Fruit fly (Drosophila melanogaster) whole organism, embryonic: ENCODE measurements around the gene heph.
A peak's percentile ranks its signal among the peaks of the same experiment; 100 is the strongest.

Experiments used
- Abd-B ChIP-seq: fragments of 200-800 bp; sonication (Bioruptor generic); optimal IDR thresholded peaks from 2 replicates; lab custom pipeline; 2018; ENCODE audit warnings: missing biosample characterization, mild to moderate bottlenecking, missing genetic modification characterization, moderate library complexity
- Aef1 ChIP-seq: fragments of 200-800 bp; sonication (Bioruptor generic); IDR thresholded peaks from 3 replicates; pipeline ENCODE4 v1.3.6; 2022; ENCODE audit warnings: missing biosample characterization, missing genetic modification characterization
- Asciz ChIP-seq: fragments of 200-800 bp; sonication (Bioruptor generic); optimal IDR thresholded peaks from 2 replicates; lab custom pipeline; 2017; ENCODE audit warnings: missing biosample characterization, mild to moderate bottlenecking, missing genetic modification characterization, missing genetic modification reagents
- Atf6 ChIP-seq: fragments of 200-800 bp; sonication (Bioruptor generic); IDR thresholded peaks from 2 replicates; pipeline ENCODE4 v1.3.6; 2022; ENCODE audit warnings: missing biosample characterization, missing genetic modification characterization
- BEAF-32 ChIP-seq: fragments of 200-800 bp; sonication (Bioruptor generic); optimal IDR thresholded peaks from 3 replicates; lab custom pipeline; 2017; ENCODE audit warnings: missing biosample characterization, missing genetic modification characterization, mild to moderate bottlenecking, moderate library complexity, missing genetic modification reagents
- CG10431 ChIP-seq: fragments of 200-800 bp; sonication (Bioruptor generic); optimal IDR thresholded peaks from 3 replicates; lab custom pipeline; 2018; ENCODE audit warnings: missing biosample characterization, mild to moderate bottlenecking, missing genetic modification characterization
- CG10565 ChIP-seq: fragments of 200-800 bp; sonication (Bioruptor generic); optimal IDR thresholded peaks from 3 replicates; lab custom pipeline; 2016; ENCODE audit warnings: missing biosample characterization, mild to moderate bottlenecking, missing genetic modification characterization
- CG11247 ChIP-seq: fragments of 200-800 bp; sonication (Bioruptor generic); IDR thresholded peaks from 2 replicates; pipeline ENCODE4 v1.3.6; 2022; ENCODE audit warnings: missing biosample characterization, missing genetic modification characterization
- CG11723 ChIP-seq: fragments of 200-800 bp; sonication (Bioruptor generic); optimal IDR thresholded peaks from 2 replicates; lab custom pipeline; 2017; ENCODE audit warnings: missing biosample characterization, mild to moderate bottlenecking, missing genetic modification characterization
- CG12104 ChIP-seq: fragments of 200-800 bp; sonication (Bioruptor generic); optimal IDR thresholded peaks from 3 replicates; lab custom pipeline; 2016; ENCODE audit warnings: missing biosample characterization, missing genetic modification characterization
- CG12219 ChIP-seq: fragments of 200-800 bp; sonication (Bioruptor generic); optimal IDR thresholded peaks from 3 replicates; lab custom pipeline; 2018; ENCODE audit warnings: missing biosample characterization, mild to moderate bottlenecking, missing genetic modification characterization
- CG13287 ChIP-seq: fragments of 200-800 bp; sonication (Bioruptor generic); IDR thresholded peaks from 2 replicates; pipeline ENCODE4 v1.3.6; 2022; ENCODE audit warnings: missing biosample characterization, missing genetic modification characterization; ENCODE audit not compliant: partially characterized antibody
- CG14014 ChIP-seq: fragments of 200-800 bp; sonication (Bioruptor generic); IDR thresholded peaks from 2 replicates; pipeline ENCODE4 v1.3.6; 2022; ENCODE audit warnings: missing biosample characterization, missing genetic modification characterization
- CG14667 ChIP-seq: fragments of 200-800 bp; sonication (Bioruptor generic); IDR thresholded peaks from 2 replicates; pipeline ENCODE4 v1.3.6; 2022; ENCODE audit warnings: missing biosample characterization, missing genetic modification characterization
- CG15479 ChIP-seq: fragments of 200-800 bp; sonication (Bioruptor generic); optimal IDR thresholded peaks from 3 replicates; lab custom pipeline; 2019; ENCODE audit warnings: missing biosample characterization, mild to moderate bottlenecking, missing genetic modification characterization, moderate library complexity
- CG17359 ChIP-seq: fragments of 200-800 bp; sonication (Bioruptor generic); optimal IDR thresholded peaks from 3 replicates; lab custom pipeline; 2018; ENCODE audit warnings: missing biosample characterization, mild to moderate bottlenecking, missing genetic modification characterization, moderate library complexity
- CG17612 ChIP-seq: fragments of 200-800 bp; sonication (Bioruptor generic); IDR thresholded peaks from 2 replicates; pipeline ENCODE4 v1.3.6; 2022; ENCODE audit warnings: missing biosample characterization, missing genetic modification characterization
- CG33213 ChIP-seq: fragments of 200-800 bp; sonication (Bioruptor generic); optimal IDR thresholded peaks from 3 replicates; lab custom pipeline; 2016; ENCODE audit warnings: missing biosample characterization, missing genetic modification characterization
- CG34376 ChIP-seq: fragments of 200-800 bp; sonication (Bioruptor generic); optimal IDR thresholded peaks from 2 replicates; lab custom pipeline; 2018; ENCODE audit warnings: missing biosample characterization, mild to moderate bottlenecking, missing genetic modification characterization
- CG3838 ChIP-seq: fragments of 200-800 bp; sonication (Bioruptor generic); optimal IDR thresholded peaks from 3 replicates; lab custom pipeline; 2016; ENCODE audit warnings: missing biosample characterization, missing genetic modification characterization
- CG5180 ChIP-seq: fragments of 200-800 bp; sonication (Bioruptor generic); optimal IDR thresholded peaks from 3 replicates; lab custom pipeline; 2017; ENCODE audit warnings: missing biosample characterization, missing genetic modification characterization, mild to moderate bottlenecking, moderate library complexity, missing genetic modification reagents
- CG8359 ChIP-seq: fragments of 200-800 bp; sonication (Bioruptor generic); optimal IDR thresholded peaks from 2 replicates; lab custom pipeline; 2017; ENCODE audit warnings: missing biosample characterization, mild to moderate bottlenecking, missing genetic modification characterization, borderline replicate concordance
- CG8388 ChIP-seq: fragments of 200-800 bp; sonication (Bioruptor generic); optimal IDR thresholded peaks from 2 replicates; lab custom pipeline; 2019; ENCODE audit warnings: missing biosample characterization, mild to moderate bottlenecking, missing genetic modification characterization, moderate library complexity
- CG8765 ChIP-seq: fragments of 200-800 bp; sonication (Bioruptor generic); IDR thresholded peaks from 2 replicates; pipeline ENCODE4 v1.3.6; 2022; ENCODE audit warnings: missing biosample characterization, missing genetic modification characterization
- CG9876 ChIP-seq: fragments of 200-800 bp; sonication (Bioruptor generic); optimal IDR thresholded peaks from 2 replicates; lab custom pipeline; 2016; ENCODE audit warnings: missing biosample characterization, missing genetic modification characterization
- Dfd ChIP-seq, 2 experiments: fragments of >200 bp; optimal IDR thresholded peaks; 2 replicates each; lab custom pipeline; 2017; ENCODE audit warnings: missing biosample characterization in 2 of 2, missing genetic modification characterization in 2 of 2
- Dll ChIP-seq: fragments of 200-800 bp; sonication (Bioruptor generic); IDR thresholded peaks from 4 replicates; pipeline ENCODE4 v1.3.6; 2022; ENCODE audit warnings: missing biosample characterization, missing genetic modification characterization; ENCODE audit not compliant: partially characterized antibody
- Elba2 ChIP-seq: fragments of 200-800 bp; sonication (Bioruptor generic); optimal IDR thresholded peaks from 3 replicates; lab custom pipeline; 2016; ENCODE audit warnings: missing biosample characterization, missing genetic modification characterization
- H2.0 ChIP-seq: fragments of 200-800 bp; sonication (Bioruptor generic); IDR thresholded peaks from 2 replicates; pipeline ENCODE4 v1.3.6; 2022; ENCODE audit warnings: missing biosample characterization, missing genetic modification characterization
- HLH4C ChIP-seq: fragments of 200-800 bp; sonication (Bioruptor generic); IDR thresholded peaks from 3 replicates; pipeline ENCODE4 v1.3.6; 2022; ENCODE audit warnings: missing biosample characterization, missing genetic modification characterization; ENCODE audit not compliant: partially characterized antibody
- Hmx ChIP-seq: fragments of 200-800 bp; sonication (Bioruptor generic); optimal IDR thresholded peaks from 2 replicates; lab custom pipeline; 2016; ENCODE audit warnings: missing biosample characterization, missing genetic modification characterization
- Hr39 ChIP-seq: fragments of >200 bp; optimal IDR thresholded peaks from 2 replicates; lab custom pipeline; 2017
- Lim3 ChIP-seq: fragments of 200-800 bp; sonication (Bioruptor generic); IDR thresholded peaks from 2 replicates; pipeline ENCODE4 v1.3.6; 2022; ENCODE audit warnings: missing biosample characterization, missing genetic modification characterization
- Lpt ChIP-seq: fragments of >200 bp; optimal IDR thresholded peaks from 2 replicates; lab custom pipeline; 2018; ENCODE audit warnings: missing biosample characterization, missing genetic modification characterization
- Neu2 ChIP-seq: fragments of 200-800 bp; sonication (Bioruptor generic); optimal IDR thresholded peaks from 3 replicates; lab custom pipeline; 2016; ENCODE audit warnings: missing biosample characterization, missing genetic modification characterization, borderline replicate concordance
- PHDP ChIP-seq: fragments of 200-800 bp; sonication (Bioruptor generic); optimal IDR thresholded peaks from 3 replicates; lab custom pipeline; 2018; ENCODE audit warnings: missing biosample characterization, mild to moderate bottlenecking, missing genetic modification characterization, moderate library complexity
- ara ChIP-seq: fragments of 200-800 bp; sonication (Bioruptor generic); IDR thresholded peaks from 2 replicates; pipeline ENCODE4 v1.3.6; 2022; ENCODE audit warnings: missing biosample characterization, missing genetic modification characterization
- cg ChIP-seq: fragments of 200-800 bp; sonication (Bioruptor generic); optimal IDR thresholded peaks from 3 replicates; lab custom pipeline; 2019; ENCODE audit warnings: missing biosample characterization, mild to moderate bottlenecking, missing genetic modification characterization, moderate library complexity
- chinmo ChIP-seq: fragments of 200-800 bp; sonication (Bioruptor generic); IDR thresholded peaks from 4 replicates; pipeline ENCODE4 v1.3.6; 2022; ENCODE audit warnings: missing biosample characterization, missing genetic modification characterization; ENCODE audit not compliant: partially characterized antibody
- fru ChIP-seq: fragments of >200 bp; optimal IDR thresholded peaks from 2 replicates; lab custom pipeline; 2017
- gcm ChIP-seq: fragments of 200-800 bp; sonication (Bioruptor generic); optimal IDR thresholded peaks from 2 replicates; lab custom pipeline; 2019; ENCODE audit warnings: missing biosample characterization, mild to moderate bottlenecking, missing genetic modification characterization, moderate library complexity
- insv ChIP-seq, 2 experiments: fragments of 200-800 bp; sonication (Bioruptor generic); optimal IDR thresholded peaks; 3 replicates each; lab custom pipeline; 2016 to 2018; ENCODE audit warnings: missing biosample characterization in 2 of 2, missing genetic modification characterization in 2 of 2
- lbe ChIP-seq: fragments of 200-800 bp; sonication (Bioruptor generic); optimal IDR thresholded peaks from 2 replicates; lab custom pipeline; 2016; ENCODE audit warnings: missing biosample characterization, mild to moderate bottlenecking, missing genetic modification characterization
- nau ChIP-seq: fragments of 200-800 bp; sonication (Bioruptor generic); optimal IDR thresholded peaks from 3 replicates; lab custom pipeline; 2017; ENCODE audit warnings: missing biosample characterization, mild to moderate bottlenecking, missing genetic modification characterization, missing genetic modification reagents
- pfk ChIP-seq: fragments of 200-800 bp; sonication (Bioruptor generic); optimal IDR thresholded peaks from 2 replicates; lab custom pipeline; 2018; ENCODE audit warnings: missing biosample characterization, mild to moderate bottlenecking, missing genetic modification characterization, moderate library complexity
- pho ChIP-seq: fragments of 200-800 bp; sonication (Bioruptor generic); optimal IDR thresholded peaks from 2 replicates; lab custom pipeline; 2016; ENCODE audit warnings: missing biosample characterization, missing genetic modification characterization
- sna ChIP-seq: fragments of 200-800 bp; sonication (Bioruptor generic); IDR thresholded peaks from 2 replicates; pipeline ENCODE4 v1.3.6; 2022; ENCODE audit warnings: missing biosample characterization, missing genetic modification characterization; ENCODE audit not compliant: partially characterized antibody
- sug ChIP-seq: fragments of 200-800 bp; optimal IDR thresholded peaks from 2 replicates; lab custom pipeline; 2019; ENCODE audit warnings: missing biosample characterization, mild to moderate bottlenecking, missing genetic modification characterization, moderate library complexity
- tna ChIP-seq: fragments of 200-800 bp; sonication (Bioruptor generic); IDR thresholded peaks from 2 replicates; pipeline ENCODE4 v1.3.6; 2022; ENCODE audit warnings: missing biosample characterization, missing genetic modification characterization; ENCODE audit not compliant: partially characterized antibody
- trem ChIP-seq: fragments of 200-800 bp; optimal IDR thresholded peaks from 3 replicates; lab custom pipeline; 2019; ENCODE audit warnings: missing biosample characterization, mild to moderate bottlenecking, missing genetic modification characterization, moderate library complexity
- zfh1 ChIP-seq: fragments of 200-800 bp; sonication (Bioruptor generic); IDR thresholded peaks from 3 replicates; pipeline ENCODE4 v1.3.6; 2022; ENCODE audit warnings: missing biosample characterization, missing genetic modification characterization

The heph gene

dm6 chr3R:31941580-31941979 lies 73.7 kb downstream of the heph start (continued):
- TF ChIP-seq Dfd (GFP tag; optimal IDR thresholded peaks at IDR 0.05; lab: Kevin White, UChicago) (no peak), HLH4C (GFP tag; lab: Robert Waterston, UW) (no peak), CG13287 (GFP tag; lab: Robert Waterston, UW) (no peak), ara (GFP tag; lab: Robert Waterston, UW) (peak; percentile 13; the same call in 1 of the 2 replicates), Lim3 (no peak), CG33213 (GFP tag; lab: Kevin White, UChicago) (no peak), trem (peak; percentile 45), Aef1 (GFP tag; lab: Robert Waterston, UW) (peak; percentile 32; the same call in 1 of the 3 replicates), pho (no peak), CG10565 (no peak), CG17359 (peak; percentile 88), gcm (GFP tag; lab: Kevin White, UChicago) (peak; percentile 27), sug (tag; lab: Kevin White, UChicago) (peak; percentile 44), Lpt (no peak), CG5180 (GFP tag; lab: Kevin White, UChicago) (peak; percentile 69), H2.0 (GFP tag; lab: Robert Waterston, UW) (peak; percentile 57), CG12219 (GFP tag; lab: Kevin White, UChicago) (peak; percentile 55), CG34376 (GFP tag; lab: Kevin White, UChicago) (no peak), CG11247 (GFP tag; lab: Robert Waterston, UW) (no peak), CG9876 (GFP tag; lab: Kevin White, UChicago) (no peak), Asciz (GFP tag; lab: Kevin White, UChicago) (peak; percentile 75), tna (GFP tag; lab: Robert Waterston, UW) (no peak), CG10431 (GFP tag; lab: Kevin White, UChicago) (no peak), fru (lab: Kevin White, UChicago) (no peak), cg (no peak), lbe (GFP tag; lab: Kevin White, UChicago) (peak; percentile 93), Dll (GFP tag; lab: Robert Waterston, UW) (no peak), CG8359 (GFP tag; lab: Kevin White, UChicago) (no peak), Neu2 (GFP tag; lab: Kevin White, UChicago) (no peak), Hr39 (lab: Kevin White, UChicago) (no peak), CG8765 (GFP tag; lab: Robert Waterston, UW) (no peak), CG12104 (GFP tag; lab: Kevin White, UChicago) (peak; percentile 20), CG8388 (GFP tag; lab: Kevin White, UChicago) (peak; percentile 49), CG14667 (GFP tag; lab: Robert Waterston, UW) (peak; percentile 65), nau (GFP tag; lab: Kevin White, UChicago) (peak; percentile 69), chinmo (GFP tag; lab: Robert Waterston, UW) (no peak), sna (GFP tag; lab: Robert Waterston, UW) (no peak), zfh1 (peak; percentile 48; the same call in 1 of the 3 replicates), PHDP (tag; lab: Kevin White, UChicago) (peak; percentile 68), insv (GFP tag; optimal IDR thresholded peaks at IDR 0.05; lab: Kevin White, UChicago) (no peak), Elba2 (GFP tag; lab: Kevin White, UChicago) (no peak), CG14014 (GFP tag; lab: Robert Waterston, UW) (peak; percentile 62; the same call in 1 of the 2 replicates), CG15479 (GFP tag; lab: Kevin White, UChicago) (no peak), CG3838 (GFP tag; lab: Kevin White, UChicago) (peak; percentile 0), Abd-B (no peak), CG17612 (GFP tag; lab: Robert Waterston, UW) (no peak), CG11723 (GFP tag; lab: Kevin White, UChicago) (peak; percentile 0), pfk (GFP tag; lab: Kevin White, UChicago) (no peak), Hmx (GFP tag; lab: Kevin White, UChicago) (no peak), BEAF-32 (GFP tag; lab: Kevin White, UChicago) (no peak), Atf6 (GFP tag; lab: Robert Waterston, UW) (no peak)
